Worm (Caenorhabditis elegans) whole organism, L3 larva: ENCODE results near the gene col-14.

Experiments used
- ceh-16 ChIP-seq: sonication (generic microtip); optimal IDR thresholded peaks from 2 replicates; lab custom pipeline; 2017; ENCODE audit warnings: missing biosample characterization, missing genetic modification characterization
- ceh-28 ChIP-seq: fragments of 150-350 bp; optimal IDR thresholded peaks from 2 replicates; lab custom pipeline; 2014; ENCODE audit warnings: missing biosample characterization, missing genetic modification reagents, missing genetic modification characterization
- ceh-82 ChIP-seq: fragments of 150-350 bp; optimal IDR thresholded peaks from 2 replicates; lab custom pipeline; 2014; ENCODE audit warnings: missing biosample characterization, missing genetic modification characterization
- ceh-9 ChIP-seq: sonication (generic microtip); optimal IDR thresholded peaks from 2 replicates; lab custom pipeline; 2018; ENCODE audit warnings: missing biosample characterization, missing genetic modification characterization
- egl-5 ChIP-seq: fragments of 150-350 bp; optimal IDR thresholded peaks from 2 replicates; lab custom pipeline; 2017; ENCODE audit warnings: missing biosample characterization, missing genetic modification reagents, missing genetic modification characterization, inconsistent platforms
- elt-1 ChIP-seq: fragments of 150-350 bp; optimal IDR thresholded peaks from 2 replicates; lab custom pipeline; 2014; ENCODE audit warnings: missing biosample characterization, missing genetic modification characterization
- elt-2 ChIP-seq: sonication (generic microtip); optimal IDR thresholded peaks from 2 replicates; lab custom pipeline; 2016; ENCODE audit warnings: missing genetic modification reagents, mild to moderate bottlenecking, missing genetic modification characterization, missing compliant biosample characterization
- elt-3 ChIP-seq, 3 experiments: fragments of 150-350 bp in 1 of 3; sonication (generic microtip) in 2 of 3; optimal IDR thresholded peaks; 2 replicates in 2 of 3; 4 replicates in 1 of 3; lab custom pipeline; 2014 to 2017; ENCODE audit warnings: missing biosample characterization in 3 of 3, missing genetic modification characterization in 3 of 3
- eor-1 ChIP-seq, 2 experiments: fragments of 150-350 bp; optimal IDR thresholded peaks; 2 replicates each; lab custom pipeline; 2014 to 2018; ENCODE audit warnings: missing biosample characterization in 2 of 2, missing genetic modification characterization in 2 of 2
- fos-1 ChIP-seq: fragments of 150-350 bp; optimal IDR thresholded peaks from 2 replicates; lab custom pipeline; 2014; ENCODE audit warnings: missing biosample characterization, missing genetic modification characterization
- hmg-11 ChIP-seq: sonication (generic microtip); optimal IDR thresholded peaks from 2 replicates; lab custom pipeline; 2016; ENCODE audit warnings: missing genetic modification characterization, missing compliant biosample characterization
- jun-1 ChIP-seq: fragments of 150-350 bp; optimal IDR thresholded peaks from 2 replicates; lab custom pipeline; 2014; ENCODE audit warnings: missing biosample characterization, missing genetic modification reagents, missing genetic modification characterization
- lin-15B ChIP-seq: fragments of 150-350 bp; optimal IDR thresholded peaks from 2 replicates; lab custom pipeline; 2014; ENCODE audit warnings: missing biosample characterization, missing genetic modification characterization
- nfya-1 ChIP-seq: sonication (generic microtip); optimal IDR thresholded peaks from 2 replicates; lab custom pipeline; 2017; ENCODE audit warnings: missing genetic modification characterization, mild to moderate bottlenecking, missing compliant biosample characterization, antibody characterized with exemption, moderate library complexity; ENCODE audit not compliant: insufficient read depth
- nhr-11 ChIP-seq: fragments of 150-350 bp; optimal IDR thresholded peaks from 2 replicates; lab custom pipeline; 2014; ENCODE audit warnings: missing biosample characterization, missing genetic modification characterization
- nhr-23 ChIP-seq: fragments of 150-350 bp; optimal IDR thresholded peaks from 2 replicates; lab custom pipeline; 2014; ENCODE audit warnings: missing biosample characterization, missing genetic modification reagents, missing genetic modification characterization
- nhr-237 ChIP-seq: fragments of 150-350 bp; optimal IDR thresholded peaks from 2 replicates; lab custom pipeline; 2014; ENCODE audit warnings: missing biosample characterization, missing genetic modification characterization
- nhr-25 ChIP-seq: sonication (generic microtip); optimal IDR thresholded peaks from 2 replicates; lab custom pipeline; 2017; ENCODE audit warnings: missing biosample characterization, missing genetic modification characterization
- nhr-28 ChIP-seq: fragments of 150-350 bp; optimal IDR thresholded peaks from 2 replicates; lab custom pipeline; 2014; ENCODE audit warnings: missing biosample characterization, missing genetic modification characterization
- nhr-43 ChIP-seq: sonication (generic microtip); optimal IDR thresholded peaks from 2 replicates; lab custom pipeline; 2016; ENCODE audit warnings: mild to moderate bottlenecking, missing genetic modification characterization, missing compliant biosample characterization; ENCODE audit not compliant: poor library complexity, severe bottlenecking
- nhr-67 ChIP-seq: fragments of 150-350 bp; optimal IDR thresholded peaks from 2 replicates; lab custom pipeline; 2014; ENCODE audit warnings: missing biosample characterization, missing genetic modification characterization
- pha-4 ChIP-seq: fragments of 150-350 bp; optimal IDR thresholded peaks from 2 replicates; lab custom pipeline; 2014; ENCODE audit warnings: missing biosample characterization, missing genetic modification reagents, missing genetic modification characterization
- pqm-1 ChIP-seq: fragments of 150-350 bp; optimal IDR thresholded peaks from 2 replicates; lab custom pipeline; 2017; ENCODE audit warnings: missing biosample characterization, missing genetic modification characterization, inconsistent platforms
- skn-1 ChIP-seq: fragments of 150-350 bp; optimal IDR thresholded peaks from 2 replicates; lab custom pipeline; 2014; ENCODE audit warnings: missing biosample characterization, missing genetic modification characterization
- snpc-4 ChIP-seq: fragments of 150-350 bp; optimal IDR thresholded peaks from 2 replicates; lab custom pipeline; 2014; ENCODE audit warnings: missing biosample characterization, missing genetic modification characterization
- tbx-2 ChIP-seq: sonication (generic microtip); optimal IDR thresholded peaks from 2 replicates; lab custom pipeline; 2016; ENCODE audit warnings: mild to moderate bottlenecking, missing genetic modification characterization, missing compliant biosample characterization
- unc-39 ChIP-seq: sonication (generic microtip); optimal IDR thresholded peaks from 4 replicates; lab custom pipeline; 2017; ENCODE audit warnings: missing biosample characterization, missing genetic modification characterization
- unc-62 ChIP-seq: fragments of 150-350 bp; sonication (generic microtip); optimal IDR thresholded peaks from 4 replicates; lab custom pipeline; 2014; ENCODE audit warnings: missing biosample characterization, missing genetic modification reagents, missing genetic modification characterization
- ztf-11 ChIP-seq: fragments of 150-350 bp; optimal IDR thresholded peaks from 2 replicates; lab custom pipeline; 2014; ENCODE audit warnings: missing biosample characterization, missing genetic modification characterization
- ztf-4 ChIP-seq: fragments of 150-350 bp; optimal IDR thresholded peaks from 2 replicates; lab custom pipeline; 2014; ENCODE audit warnings: missing biosample characterization, missing genetic modification characterization

col-14 gene

DNA sequence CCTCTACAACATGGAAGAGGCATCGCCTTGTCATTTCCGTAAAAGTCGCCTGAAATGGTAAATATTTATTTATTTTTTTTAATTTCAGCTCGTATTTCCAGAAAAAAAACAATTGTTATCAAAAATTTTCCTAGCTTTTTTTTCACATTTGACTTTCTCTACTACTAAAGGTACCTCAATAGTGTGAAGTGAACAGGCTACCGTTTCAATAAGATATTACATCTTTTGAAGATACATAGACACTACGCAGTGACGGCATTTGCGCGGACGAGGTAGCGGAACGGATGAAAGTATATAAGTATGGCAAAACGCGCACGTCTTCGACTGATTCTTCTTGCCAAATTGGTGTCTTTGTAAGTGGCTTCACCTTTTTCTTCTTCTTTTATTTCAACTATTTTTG is at the start of gene col-14:
Gene col-14 (plus strand): TSS at position 301 of the 400 bp plus-strand sequence.
- TF ChIP-seq unc-39 (no peak), nhr-25 (peak; percentile 16)

ce11 chrIV:7706805-7707204 is 46.4 kb upstream of the col-14 start, which contains the start of gene F33D4.4:
Gene F33D4.4 (minus strand): TSS chrIV:7706905.
- TF ChIP-seq eor-1 (tag; optimal IDR thresholded peaks at IDR 0.05; lab: Kevin White, UChicago) = no peak
- TF ChIP-seq elt-1 = no peak
- no peak for TF ChIP-seq nhr-11 (tag; lab: Kevin White, UChicago)
- TF ChIP-seq ceh-82 (tag; lab: Kevin White, UChicago) = no peak
- TF ChIP-seq, all 47 proteins: peak for 0

DNA sequence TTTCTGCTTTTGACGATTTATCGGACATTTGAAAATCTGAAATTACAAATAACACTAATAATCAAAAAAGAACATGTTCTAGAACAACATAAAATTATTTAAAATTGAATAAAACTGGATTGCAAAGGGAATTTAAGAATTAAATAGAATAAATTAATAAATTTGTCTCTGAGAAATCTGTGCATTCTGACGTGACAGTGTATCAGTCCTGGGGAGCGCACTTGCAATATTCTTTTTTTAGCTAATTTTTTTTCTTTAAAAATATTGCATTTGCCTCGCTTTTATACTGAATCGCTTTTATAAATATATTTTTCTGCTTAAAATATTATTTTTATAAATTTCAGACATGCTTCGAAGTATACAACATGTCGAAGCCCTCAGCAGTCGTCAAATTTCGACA is 43.5 kb upstream of the col-14 start, which contains the start of the genes mrpl-1, emc-6 and mrps-24:
Gene mrpl-1 (minus strand): TSS at position 1 of the 400 bp plus-strand sequence.
Gene emc-6 (minus strand): TSS at position 36 of the 400 bp plus-strand sequence.
Gene mrps-24 (plus strand): TSS at position 345 of the 400 bp plus-strand sequence.
- TF ChIP-seq tbx-2 (tag; lab: Kevin White, UChicago) = peak; percentile 13
- TF ChIP-seq elt-3 (tag; optimal IDR thresholded peaks at IDR 0.05; lab: Kevin White, UChicago) = no peak
- peak; percentile 68 for TF ChIP-seq nfya-1 (tag; lab: Kevin White, UChicago)
- no peak for TF ChIP-seq skn-1 (tag; lab: Kevin White, UChicago)
- TF ChIP-seq nhr-28 = no peak
- TF ChIP-seq elt-2 (tag; lab: Kevin White, UChicago) = peak; percentile 35
- no peak for TF ChIP-seq ztf-4 (tag; lab: Kevin White, UChicago)
- TF ChIP-seq hmg-11 (tag; lab: Kevin White, UChicago) = peak; percentile 57
- TF ChIP-seq snpc-4 (tag; lab: Kevin White, UChicago) = peak; percentile 67
- TF ChIP-seq pqm-1 = peak; percentile 34
- peak; percentile 82 for TF ChIP-seq pha-4 (tag; lab: Kevin White, UChicago)
- peak; percentile 67 for TF ChIP-seq nhr-23
- TF ChIP-seq nhr-237 = no peak
- peak; percentile 88 for TF ChIP-seq lin-15B
- TF ChIP-seq fos-1 = no peak
- TF ChIP-seq ceh-9 (tag; lab: Kevin White, UChicago) = no peak

- no peak for TF ChIP-seq ceh-82 (tag; lab: Kevin White, UChicago)
- peak; percentile 75 for TF ChIP-seq jun-1 (tag; lab: Kevin White, UChicago)
- no peak for TF ChIP-seq nhr-67 (tag; lab: Kevin White, UChicago)
- peak; percentile 98 for TF ChIP-seq pqm-1
- no peak for TF ChIP-seq nhr-25
- TF ChIP-seq ceh-28 = peak; percentile 51
- TF ChIP-seq elt-2 (tag; lab: Kevin White, UChicago) = peak; percentile 99
- TF ChIP-seq fos-1 = peak; percentile 42
- TF ChIP-seq unc-62 = no peak
- TF ChIP-seq nhr-43 = no peak
- TF ChIP-seq, all 47 proteins: peak for 5
Measured at ce11 chrIV:7710824-7711223, 42.4 kb upstream of the col-14 start, which contains the start of gene nhr-8. Gene nhr-8 (plus strand): TSS chrIV:7710983.

DNA sequence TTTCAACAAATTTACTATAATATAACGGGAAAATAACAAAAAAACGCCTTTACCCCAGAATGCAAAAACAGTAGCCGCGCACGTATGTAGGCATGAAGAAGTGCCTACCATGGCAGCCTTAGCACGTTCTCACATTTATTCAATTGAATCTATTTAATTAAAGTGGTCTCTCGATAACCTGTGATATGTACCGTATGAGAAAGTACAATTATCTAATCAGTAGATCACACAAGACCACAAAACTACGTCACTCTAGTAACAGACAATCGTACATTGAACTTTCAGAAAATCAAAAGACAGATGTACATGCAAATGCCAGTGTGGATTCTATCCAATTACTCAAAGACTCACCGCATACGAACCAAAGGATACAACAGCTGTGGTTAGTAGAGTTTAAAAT is 41.0 kb upstream of the col-14 start:
- TF ChIP-seq pqm-1 = peak; percentile 41
- TF ChIP-seq unc-39 = no peak
- TF ChIP-seq elt-2 (tag; lab: Kevin White, UChicago) = peak; percentile 59
- TF ChIP-seq, all 47 proteins: peak for 2

DNA sequence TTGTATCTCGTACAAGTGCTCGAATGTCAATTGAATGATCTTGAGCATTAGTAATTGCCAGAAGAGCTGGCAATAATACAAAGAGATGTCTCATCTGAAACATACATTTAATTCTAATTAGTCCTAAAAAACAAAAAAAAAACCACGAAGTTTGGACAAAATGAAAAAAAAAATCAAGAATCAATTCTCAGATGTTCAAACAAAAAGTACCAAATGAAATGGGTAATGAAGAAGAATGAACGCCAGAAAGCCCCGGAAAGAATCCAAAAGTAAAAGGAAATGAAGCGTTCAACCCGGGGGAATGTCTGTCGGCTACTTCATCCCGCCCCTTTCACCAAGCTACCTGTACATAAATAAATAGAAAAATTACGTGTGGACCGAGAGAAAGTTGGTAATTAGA is 35.3 kb upstream of the col-14 start, which contains the start of gene F33D4.6:
Gene F33D4.6 (minus strand): TSS at position 101 of the 400 bp plus-strand sequence.
- TF ChIP-seq ceh-16 (tag; lab: Kevin White, UChicago) (no peak), pha-4 (tag; lab: Kevin White, UChicago) (no peak), elt-2 (tag; lab: Kevin White, UChicago) (no peak)

DNA sequence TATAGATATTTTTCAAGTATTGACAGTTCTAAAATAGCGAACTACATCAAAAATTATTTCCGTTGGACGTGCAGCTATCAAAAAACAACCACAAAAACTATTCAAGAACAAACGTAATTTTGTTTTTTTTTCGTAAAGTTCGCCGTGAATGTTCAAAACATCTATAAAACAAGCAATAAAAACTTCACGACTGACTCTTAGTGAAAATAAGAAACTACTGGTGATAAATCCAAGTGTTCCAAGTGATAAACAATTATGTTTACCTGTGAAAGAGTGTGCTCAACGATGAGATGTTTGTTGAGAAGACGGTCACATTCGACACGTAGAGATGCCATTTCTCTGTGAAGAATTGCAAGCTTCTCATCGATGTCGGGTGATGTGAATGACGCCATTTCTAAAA is 30.4 kb upstream of the col-14 start, which contains the start of gene C50F7.6:
Gene C50F7.6 (minus strand): TSS at position 394 of the 400 bp plus-strand sequence.
- TF ChIP-seq egl-5 (tag; lab: Kevin White, UChicago) = peak; percentile 53
- no peak for TF ChIP-seq ztf-11
- TF ChIP-seq, all 47 proteins: peak for 1
